Fruit fly (Drosophila melanogaster) whole organism, wandering third instar larva: ENCODE data around the gene Lsd-1.
A peak's percentile ranks its signal among the peaks of the same experiment; 100 is the strongest.

Experiments
- CG32264 ChIP-seq: fragments of 200-800 bp; sonication (Bioruptor generic); optimal IDR thresholded peaks from 2 replicates; lab custom pipeline; 2016; ENCODE audit warnings: missing biosample characterization, missing genetic modification characterization
- CrebA ChIP-seq: fragments of 200-800 bp; sonication (Bioruptor generic); optimal IDR thresholded peaks from 2 replicates; lab custom pipeline; 2016; ENCODE audit warnings: missing biosample characterization, mild to moderate bottlenecking, missing genetic modification characterization, borderline replicate concordance
- Dfd ChIP-seq: fragments of >200 bp; optimal IDR thresholded peaks from 2 replicates; lab custom pipeline; 2017; ENCODE audit warnings: missing biosample characterization, missing genetic modification characterization
- Dif ChIP-seq: fragments of 200-275, 200-300 bp; sonication (Bioruptor generic); optimal IDR thresholded peaks from 2 replicates; lab custom pipeline; 2018; ENCODE audit warnings: missing biosample characterization, missing genetic modification characterization; ENCODE audit not compliant: partially characterized antibody
- HLH106 ChIP-seq: fragments of 200-800 bp; optimal IDR thresholded peaks from 3 replicates; lab custom pipeline; 2019; ENCODE audit warnings: missing biosample characterization, mild to moderate bottlenecking, missing genetic modification characterization, moderate library complexity
- Hnf4 ChIP-seq: fragments of 200-800 bp; sonication (Bioruptor generic); optimal IDR thresholded peaks from 2 replicates; lab custom pipeline; 2016; ENCODE audit warnings: missing biosample characterization, mild to moderate bottlenecking, missing genetic modification characterization
- Hr83 ChIP-seq: fragments of 200-300 bp; sonication (Bioruptor generic); optimal IDR thresholded peaks from 2 replicates; lab custom pipeline; 2016; ENCODE audit warnings: missing biosample characterization, mild to moderate bottlenecking, missing genetic modification characterization, moderate library complexity; ENCODE audit not compliant: poor library complexity, severe bottlenecking
- Mio ChIP-seq: sonication (Bioruptor generic); optimal IDR thresholded peaks from 2 replicates; lab custom pipeline; 2016; ENCODE audit warnings: missing biosample characterization, missing genetic modification characterization
- Myc ChIP-seq: fragments of >200 bp; optimal IDR thresholded peaks from 2 replicates; lab custom pipeline; 2017
- OdsH ChIP-seq: fragments of 200-800 bp; sonication (Bioruptor generic); optimal IDR thresholded peaks from 2 replicates; lab custom pipeline; 2016; ENCODE audit warnings: missing biosample characterization, mild to moderate bottlenecking, missing genetic modification characterization
- Rel ChIP-seq, 2 experiments: fragments of 200-800 bp; sonication (Bioruptor generic) in 1 of 2; optimal IDR thresholded peaks; 2 replicates in 1 of 2; 3 replicates in 1 of 2; lab custom pipeline; 2016 to 2019; ENCODE audit warnings: mild to moderate bottlenecking in 2 of 2, missing biosample characterization in 2 of 2, missing genetic modification characterization in 2 of 2, moderate library complexity in 1 of 2
- Sp1 ChIP-seq: fragments of 200-800 bp; sonication (Bioruptor generic); optimal IDR thresholded peaks from 3 replicates; lab custom pipeline; 2019; ENCODE audit warnings: missing biosample characterization, mild to moderate bottlenecking, missing genetic modification characterization, moderate library complexity
- Vsx2 ChIP-seq: fragments of 200-300, 225-300 bp; sonication (Bioruptor generic); optimal IDR thresholded peaks from 2 replicates; lab custom pipeline; 2018; ENCODE audit warnings: missing biosample characterization, missing genetic modification characterization; ENCODE audit not compliant: partially characterized antibody
- br ChIP-seq: fragments of 200-800 bp; sonication (Bioruptor generic); optimal IDR thresholded peaks from 2 replicates; lab custom pipeline; 2016; ENCODE audit warnings: missing biosample characterization, missing genetic modification characterization
- brk ChIP-seq: fragments of 200-800 bp; sonication (Bioruptor generic); optimal IDR thresholded peaks from 2 replicates; lab custom pipeline; 2016; ENCODE audit warnings: missing biosample characterization, mild to moderate bottlenecking, missing genetic modification characterization
- dsf ChIP-seq: sonication (Bioruptor generic); optimal IDR thresholded peaks from 2 replicates; lab custom pipeline; 2016; ENCODE audit warnings: missing biosample characterization, missing genetic modification characterization, borderline replicate concordance
- ey ChIP-seq: fragments of 200-800 bp; sonication (Bioruptor generic); optimal IDR thresholded peaks from 2 replicates; lab custom pipeline; 2016; ENCODE audit warnings: missing biosample characterization, missing genetic modification characterization
- foxo ChIP-seq, 2 experiments: fragments of 200-800 bp; sonication (Bioruptor generic); optimal IDR thresholded peaks; 2 replicates in 1 of 2; 3 replicates in 1 of 2; lab custom pipeline; 2016 to 2017; ENCODE audit warnings: missing biosample characterization in 2 of 2, missing genetic modification characterization in 2 of 2
- fru ChIP-seq: fragments of 200-800 bp; sonication (Bioruptor generic); optimal IDR thresholded peaks from 3 replicates; lab custom pipeline; 2016; ENCODE audit warnings: missing biosample characterization, mild to moderate bottlenecking, missing genetic modification characterization
- h ChIP-seq: fragments of 200-800 bp; sonication (Bioruptor generic); optimal IDR thresholded peaks from 3 replicates; lab custom pipeline; 2016; ENCODE audit warnings: missing biosample characterization, mild to moderate bottlenecking, missing genetic modification characterization
- lola ChIP-seq: fragments of >200 bp; optimal IDR thresholded peaks from 2 replicates; lab custom pipeline; 2017; ENCODE audit warnings: missing biosample characterization, missing genetic modification characterization
- psq ChIP-seq: fragments of 200-800 bp; sonication (Bioruptor generic); optimal IDR thresholded peaks from 3 replicates; lab custom pipeline; 2017; ENCODE audit warnings: missing biosample characterization, mild to moderate bottlenecking, missing genetic modification characterization, moderate library complexity
- rgr ChIP-seq: fragments of 200-800 bp; sonication (Bioruptor generic); optimal IDR thresholded peaks from 3 replicates; lab custom pipeline; 2016; ENCODE audit warnings: missing biosample characterization, mild to moderate bottlenecking, missing genetic modification characterization
- sage ChIP-seq: fragments of 200-800 bp; sonication (Bioruptor generic); optimal IDR thresholded peaks from 2 replicates; lab custom pipeline; 2016; ENCODE audit warnings: missing biosample characterization, mild to moderate bottlenecking, missing genetic modification characterization
- woc ChIP-seq: sonication (Bioruptor generic); optimal IDR thresholded peaks from 2 replicates; lab custom pipeline; 2016; ENCODE audit warnings: missing biosample characterization, mild to moderate bottlenecking, missing genetic modification characterization

The Lsd-1 gene

dm6 chr3R:23727657-23728056 lies 36.0 kb upstream of the Lsd-1 start:
- TF ChIP-seq CrebA (GFP tag; lab: Kevin White, UChicago) (peak; percentile 23), lola (GFP tag; lab: Kevin White, UChicago) (no peak)
- TF ChIP-seq, all 38 proteins: peak for 1

- TF ChIP-seq sage (GFP tag; lab: Kevin White, UChicago) (peak; percentile 15), brk (GFP tag; lab: Kevin White, UChicago) (peak; percentile 9), Mio (GFP tag; lab: Kevin White, UChicago) (no peak)
Observed at dm6 chr3R:23728086-23728485, 35.6 kb upstream of the Lsd-1 start.

dm6 chr3R:23729066-23729465 lies 34.6 kb upstream of the Lsd-1 start:
- peak; percentile 24 for TF ChIP-seq Hr83 (GFP tag; lab: Kevin White, UChicago)
- TF ChIP-seq Hnf4 (GFP tag; lab: Kevin White, UChicago): no peak
- peak; percentile 15 for TF ChIP-seq rgr (GFP tag; lab: Kevin White, UChicago)

- no peak for TF ChIP-seq Myc (lab: Kevin White, UChicago)
- no peak for TF ChIP-seq Mio (GFP tag; lab: Kevin White, UChicago)
- TF ChIP-seq Rel (GFP tag; optimal IDR thresholded peaks at IDR 0.05; lab: Kevin White, UChicago): no peak
- TF ChIP-seq Rel (tag; optimal IDR thresholded peaks at IDR 0.05; lab: Kevin White, UChicago): peak; percentile 5
- peak; percentile 9 for TF ChIP-seq Sp1 (GFP tag; lab: Kevin White, UChicago)
- TF ChIP-seq Hnf4 (GFP tag; lab: Kevin White, UChicago): peak; percentile 2
- TF ChIP-seq br (GFP tag; lab: Kevin White, UChicago): peak; percentile 14
- peak; percentile 40 for TF ChIP-seq Dif (GFP tag; lab: Kevin White, UChicago)
- peak; percentile 14 for TF ChIP-seq fru (GFP tag; lab: Kevin White, UChicago)
- peak; percentile 52 for TF ChIP-seq brk (GFP tag; lab: Kevin White, UChicago)
- TF ChIP-seq h: peak; percentile 40
- peak; percentile 8 for TF ChIP-seq HLH106 (tag; lab: Kevin White, UChicago)
- peak in 1 of 2 experiments; percentile 15 for TF ChIP-seq foxo (GFP tag; optimal IDR thresholded peaks at IDR 0.05; lab: Kevin White, UChicago)
- no peak for TF ChIP-seq dsf (GFP tag; lab: Kevin White, UChicago)
Observed at dm6 chr3R:23729632-23730471, 33.8 kb upstream of the Lsd-1 start.

- TF ChIP-seq OdsH (GFP tag; lab: Kevin White, UChicago): no peak
- no peak for TF ChIP-seq Rel (GFP tag; optimal IDR thresholded peaks at IDR 0.05; lab: Kevin White, UChicago)
- peak; percentile 97 for TF ChIP-seq Rel (tag; optimal IDR thresholded peaks at IDR 0.05; lab: Kevin White, UChicago)
Observed at dm6 chr3R:23730472-23730801, 33.2 kb upstream of the Lsd-1 start.

dm6 chr3R:23732533-23732932 lies 31.1 kb upstream of the Lsd-1 start:
- TF ChIP-seq rgr (GFP tag; lab: Kevin White, UChicago) (no peak), Dfd (GFP tag; lab: Kevin White, UChicago) (no peak), OdsH (GFP tag; lab: Kevin White, UChicago) (no peak), foxo (GFP tag; optimal IDR thresholded peaks at IDR 0.05; lab: Kevin White, UChicago) (no peak), h (no peak), ey (no peak), HLH106 (tag; lab: Kevin White, UChicago) (no peak), CG32264 (GFP tag; lab: Kevin White, UChicago) (no peak), woc (GFP tag; lab: Kevin White, UChicago) (no peak), Sp1 (GFP tag; lab: Kevin White, UChicago) (no peak), CrebA (GFP tag; lab: Kevin White, UChicago) (no peak), Hnf4 (GFP tag; lab: Kevin White, UChicago) (no peak), Rel (GFP tag; optimal IDR thresholded peaks at IDR 0.05; lab: Kevin White, UChicago) (no peak), Rel (tag; optimal IDR thresholded peaks at IDR 0.05; lab: Kevin White, UChicago) (no peak), Vsx2 (GFP tag; lab: Kevin White, UChicago) (no peak), psq (GFP tag; lab: Kevin White, UChicago) (no peak)
- TF ChIP-seq, all 38 proteins: peak for 0
